Worm (Caenorhabditis elegans): ENCODE measurements around the gene sup-26.

The sup-26 gene

ce11 chrIII:4323120-4323519 is 43.1 kb upstream of the sup-26 start:
- TF ChIP-seq nfya-1 (tag; optimal IDR thresholded peaks at IDR 0.05) (peak; percentile 8), ceh-14 (tag; optimal IDR thresholded peaks at IDR 0.05) (peak; percentile 12), ceh-45 (GFP tag; IDR thresholded peaks at IDR 0.05) (no peak), ceh-18 (tag; optimal IDR thresholded peaks at IDR 0.05) (peak; percentile 22), gmeb-2 (tag; optimal IDR thresholded peaks at IDR 0.05) (no peak), ceh-19 (GFP tag; optimal IDR thresholded peaks at IDR 0.05) (no peak), unc-42 (tag; optimal IDR thresholded peaks at IDR 0.05) (peak; percentile 21)

ce11 chrIII:4321399-4321798 is 41.4 kb upstream of the sup-26 start, which contains the start of gene H38K22.7:
H38K22.7 (plus strand) TSS chrIII:4321699.
- TF ChIP-seq F13H6.1 (tag; optimal IDR thresholded peaks at IDR 0.05): no peak
- TF ChIP-seq C38D4.7 (GFP tag; optimal IDR thresholded peaks at IDR 0.05): no peak

DNA sequence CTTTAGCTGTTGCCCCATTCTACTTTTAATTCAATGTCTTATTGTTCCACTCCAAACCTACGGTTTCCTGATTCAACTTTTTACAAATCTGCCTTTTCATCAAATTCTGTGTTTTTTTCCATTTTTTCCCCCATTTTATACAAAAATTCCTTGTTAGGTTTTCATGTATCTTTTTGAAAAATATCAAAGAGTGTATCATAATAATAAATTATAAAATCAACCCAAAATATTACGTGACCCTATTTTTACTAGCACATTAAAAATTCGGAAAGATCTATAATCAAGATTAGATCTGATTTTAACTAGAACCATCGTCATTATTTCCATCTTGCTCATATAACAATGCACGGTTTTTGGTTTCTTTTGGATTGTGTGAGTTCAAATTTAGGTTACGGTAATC is 40.1 kb upstream of the sup-26 start, which contains the start of gene H38K22.6:
TSS of gene H38K22.6 (plus strand) at position 301 of the 400 bp plus-strand sequence.
- no peak for TF ChIP-seq lim-6 (tag; optimal IDR thresholded peaks at IDR 0.05)
- no peak for TF ChIP-seq hlh-15 (tag; optimal IDR thresholded peaks at IDR 0.05)
- TF ChIP-seq Y22D7AL.16 (tag; optimal IDR thresholded peaks at IDR 0.05): no peak
- TF ChIP-seq tbx-2 (tag; optimal IDR thresholded peaks at IDR 0.05): no peak
- TF ChIP-seq madf-2 (tag; optimal IDR thresholded peaks at IDR 0.05): no peak
- no peak for TF ChIP-seq mec-3 (tag; optimal IDR thresholded peaks at IDR 0.05; ENCODE audit: borderline replicate concordance)
- TF ChIP-seq dmd-4 (tag; optimal IDR thresholded peaks at IDR 0.05; ENCODE audit: borderline replicate concordance): no peak
- TF ChIP-seq tbx-7 (tag; optimal IDR thresholded peaks at IDR 0.05): no peak
- TF ChIP-seq pag-3 (tag; optimal IDR thresholded peaks at IDR 0.05; ENCODE audit: borderline replicate concordance): no peak
- no peak for TF ChIP-seq unc-3 (GFP tag; conservative IDR thresholded peaks at IDR 0.05)
- no peak for TF ChIP-seq unc-3 (tag; optimal IDR thresholded peaks at IDR 0.05)
- TF ChIP-seq nhr-232 (tag; optimal IDR thresholded peaks at IDR 0.05): no peak
- TF ChIP-seq hlh-6 (tag; optimal IDR thresholded peaks at IDR 0.05): no peak
- no peak for TF ChIP-seq fax-1 (tag; optimal IDR thresholded peaks at IDR 0.05)
- no peak for TF ChIP-seq syd-9 (tag; optimal IDR thresholded peaks at IDR 0.05)
- no peak for TF ChIP-seq ceh-9 (tag; optimal IDR thresholded peaks at IDR 0.05)
- TF ChIP-seq F13H6.1 (tag; optimal IDR thresholded peaks at IDR 0.05): no peak

DNA sequence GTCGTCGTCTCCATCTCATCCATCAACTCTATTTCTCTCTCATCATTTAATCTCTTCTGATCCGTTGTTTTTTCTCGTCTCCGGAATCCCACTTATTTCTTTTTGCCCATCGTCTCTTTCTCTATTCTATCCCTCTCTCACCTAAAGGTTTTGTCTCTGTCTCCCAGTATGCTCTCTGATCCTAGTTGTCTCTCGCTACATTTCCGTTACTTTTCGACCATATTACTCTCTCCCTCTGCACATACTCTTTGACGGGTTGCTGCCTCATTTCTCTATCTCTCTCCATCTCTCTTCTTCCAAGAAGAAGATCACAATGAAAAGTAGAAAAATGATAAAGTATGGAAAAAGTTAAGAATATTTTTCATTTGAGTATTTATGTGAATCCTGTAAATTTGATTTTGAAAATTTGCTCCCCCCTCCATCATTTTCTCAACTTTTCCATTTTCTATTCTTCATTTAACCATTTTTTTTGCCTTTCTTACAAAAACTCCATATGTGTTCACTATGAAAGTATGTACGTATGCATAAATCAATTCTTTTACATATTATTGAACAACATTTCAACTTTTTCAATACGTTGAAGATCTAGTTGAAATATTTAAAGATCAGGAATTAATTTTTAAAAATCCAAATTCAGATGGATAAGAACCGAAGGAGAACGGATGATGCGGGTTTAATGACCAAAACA is 37.2 kb upstream of the sup-26 start, which contains the start of gene tag-131:
TSS of gene tag-131 (plus strand) at position 638 of the 688 bp plus-strand sequence.
- TF ChIP-seq fax-1 (tag; optimal IDR thresholded peaks at IDR 0.05): no peak
- TF ChIP-seq che-1 (tag; optimal IDR thresholded peaks at IDR 0.05): no peak
- no peak for TF ChIP-seq eyg-1 (tag; optimal IDR thresholded peaks at IDR 0.05)
- peak; percentile 36 for TF ChIP-seq ceh-18 (tag; optimal IDR thresholded peaks at IDR 0.05)
- TF ChIP-seq nfya-1 (tag; optimal IDR thresholded peaks at IDR 0.05): peak; percentile 63
- TF ChIP-seq tbx-2 (tag; optimal IDR thresholded peaks at IDR 0.05): peak; percentile 31
- TF ChIP-seq unc-55 (GFP tag; optimal IDR thresholded peaks at IDR 0.05): peak; percentile 81
- no peak for TF ChIP-seq pqm-1 (tag; optimal IDR thresholded peaks at IDR 0.05)

DNA sequence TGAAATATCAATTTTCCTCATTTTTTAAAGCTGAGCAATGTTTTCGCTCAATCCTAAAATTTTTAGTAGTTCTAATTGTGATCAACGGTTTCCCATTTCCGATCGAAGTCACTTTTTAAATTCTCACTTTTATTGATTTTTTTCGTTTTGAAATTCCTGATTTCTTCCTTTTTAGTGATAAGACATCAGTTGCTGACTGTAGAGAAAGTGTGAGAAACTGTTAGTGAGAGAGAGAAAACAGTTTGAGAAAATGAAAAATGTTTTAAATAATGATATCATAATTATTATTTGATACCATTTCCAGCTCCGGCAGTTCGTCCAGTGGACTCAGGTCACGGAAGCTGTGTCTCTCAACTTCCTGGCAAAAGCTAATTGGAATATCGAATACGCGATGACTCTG is 34.5 kb upstream of the sup-26 start:
- TF ChIP-seq tbx-7 (tag; optimal IDR thresholded peaks at IDR 0.05): no peak
- TF ChIP-seq tbx-2 (tag; optimal IDR thresholded peaks at IDR 0.05): no peak
- no peak for TF ChIP-seq zip-5 (tag; optimal IDR thresholded peaks at IDR 0.05)
- TF ChIP-seq pha-4 (tag; optimal IDR thresholded peaks at IDR 0.05): no peak
- no peak for TF ChIP-seq ref-2 (tag; optimal IDR thresholded peaks at IDR 0.05)
- TF ChIP-seq unc-42 (tag; optimal IDR thresholded peaks at IDR 0.05): no peak
- TF ChIP-seq odd-2 (tag; optimal IDR thresholded peaks at IDR 0.05): no peak
- no peak for TF ChIP-seq sox-2 (GFP tag; IDR thresholded peaks at IDR 0.05)
- no peak for TF ChIP-seq ttx-3 (tag; optimal IDR thresholded peaks at IDR 0.05)
- TF ChIP-seq ceh-48 (tag; optimal IDR thresholded peaks at IDR 0.05): no peak

All from whole organism, late embryonic.